Worm (Caenorhabditis elegans) whole organism, L3 larva: Measurements from ENCODE around the gene myrf-1.

Source experiments
- R02D3.7 ChIP-seq: fragments of 150-350 bp; optimal IDR thresholded peaks from 2 replicates; lab custom pipeline; 2014; ENCODE audit warnings: missing biosample characterization, missing genetic modification characterization
- ZK546.5 ChIP-seq: sonication (generic microtip); optimal IDR thresholded peaks from 2 replicates; lab custom pipeline; 2017; ENCODE audit warnings: missing biosample characterization, missing genetic modification characterization
- aly-2 ChIP-seq: fragments of 150-350 bp; optimal IDR thresholded peaks from 2 replicates; lab custom pipeline; 2014; ENCODE audit warnings: missing biosample characterization, missing genetic modification characterization
- ama-1 ChIP-seq: fragments of 150-350 bp; optimal IDR thresholded peaks from 2 replicates; lab custom pipeline; 2018
- ceh-16 ChIP-seq: sonication (generic microtip); optimal IDR thresholded peaks from 2 replicates; lab custom pipeline; 2017; ENCODE audit warnings: missing biosample characterization, missing genetic modification characterization
- ceh-28 ChIP-seq: fragments of 150-350 bp; optimal IDR thresholded peaks from 2 replicates; lab custom pipeline; 2014; ENCODE audit warnings: missing biosample characterization, missing genetic modification reagents, missing genetic modification characterization
- ceh-82 ChIP-seq: fragments of 150-350 bp; optimal IDR thresholded peaks from 2 replicates; lab custom pipeline; 2014; ENCODE audit warnings: missing biosample characterization, missing genetic modification characterization
- ceh-9 ChIP-seq: sonication (generic microtip); optimal IDR thresholded peaks from 2 replicates; lab custom pipeline; 2018; ENCODE audit warnings: missing biosample characterization, missing genetic modification characterization
- daf-12 ChIP-seq: fragments of 150-350 bp; optimal IDR thresholded peaks from 2 replicates; lab custom pipeline; 2014; ENCODE audit warnings: missing biosample characterization, missing genetic modification reagents, missing genetic modification characterization
- egl-27 ChIP-seq: sonication (generic microtip); optimal IDR thresholded peaks from 4 replicates; lab custom pipeline; 2017; ENCODE audit warnings: missing biosample characterization, missing genetic modification reagents, missing genetic modification characterization
- egl-5 ChIP-seq: fragments of 150-350 bp; optimal IDR thresholded peaks from 2 replicates; lab custom pipeline; 2017; ENCODE audit warnings: missing biosample characterization, missing genetic modification reagents, missing genetic modification characterization, inconsistent platforms
- elt-1 ChIP-seq: fragments of 150-350 bp; optimal IDR thresholded peaks from 2 replicates; lab custom pipeline; 2014; ENCODE audit warnings: missing biosample characterization, missing genetic modification characterization
- elt-2 ChIP-seq: sonication (generic microtip); optimal IDR thresholded peaks from 2 replicates; lab custom pipeline; 2016; ENCODE audit warnings: missing genetic modification reagents, mild to moderate bottlenecking, missing genetic modification characterization, missing compliant biosample characterization
- elt-3 ChIP-seq, 3 experiments: fragments of 150-350 bp in 1 of 3; sonication (generic microtip) in 2 of 3; optimal IDR thresholded peaks; 2 replicates in 2 of 3; 4 replicates in 1 of 3; lab custom pipeline; 2014 to 2017; ENCODE audit warnings: missing biosample characterization in 3 of 3, missing genetic modification characterization in 3 of 3
- eor-1 ChIP-seq, 2 experiments: fragments of 150-350 bp; optimal IDR thresholded peaks; 2 replicates each; lab custom pipeline; 2014 to 2018; ENCODE audit warnings: missing biosample characterization in 2 of 2, missing genetic modification characterization in 2 of 2
- fkh-10 ChIP-seq: sonication (generic microtip); optimal IDR thresholded peaks from 2 replicates; lab custom pipeline; 2017; ENCODE audit warnings: missing biosample characterization, missing genetic modification reagents, missing genetic modification characterization
- fkh-2 ChIP-seq: fragments of 150-350 bp; optimal IDR thresholded peaks from 2 replicates; lab custom pipeline; 2014; ENCODE audit warnings: missing biosample characterization, missing genetic modification reagents, missing genetic modification characterization
- fos-1 ChIP-seq: fragments of 150-350 bp; optimal IDR thresholded peaks from 2 replicates; lab custom pipeline; 2014; ENCODE audit warnings: missing biosample characterization, missing genetic modification characterization
- hmg-11 ChIP-seq: sonication (generic microtip); optimal IDR thresholded peaks from 2 replicates; lab custom pipeline; 2016; ENCODE audit warnings: missing genetic modification characterization, missing compliant biosample characterization
- jun-1 ChIP-seq: fragments of 150-350 bp; optimal IDR thresholded peaks from 2 replicates; lab custom pipeline; 2014; ENCODE audit warnings: missing biosample characterization, missing genetic modification reagents, missing genetic modification characterization
- lin-15B ChIP-seq: fragments of 150-350 bp; optimal IDR thresholded peaks from 2 replicates; lab custom pipeline; 2014; ENCODE audit warnings: missing biosample characterization, missing genetic modification characterization
- lin-39 ChIP-seq: fragments of 150-350 bp; optimal IDR thresholded peaks from 2 replicates; lab custom pipeline; 2018; ENCODE audit warnings: missing biosample characterization, missing genetic modification reagents, missing genetic modification characterization
- lsy-12 ChIP-seq: sonication (generic microtip); optimal IDR thresholded peaks from 2 replicates; lab custom pipeline; 2016; ENCODE audit warnings: mild to moderate bottlenecking, missing genetic modification characterization, missing compliant biosample characterization
- mdl-1 ChIP-seq: fragments of 150-350 bp; optimal IDR thresholded peaks from 2 replicates; lab custom pipeline; 2014; ENCODE audit warnings: missing biosample characterization, missing genetic modification characterization
- mml-1 ChIP-seq: fragments of 150-350 bp; sonication (generic microtip); optimal IDR thresholded peaks from 3 replicates; lab custom pipeline; 2014; ENCODE audit warnings: missing biosample characterization, missing genetic modification characterization
- nfya-1 ChIP-seq: sonication (generic microtip); optimal IDR thresholded peaks from 2 replicates; lab custom pipeline; 2017; ENCODE audit warnings: missing genetic modification characterization, mild to moderate bottlenecking, missing compliant biosample characterization, antibody characterized with exemption, moderate library complexity; ENCODE audit not compliant: insufficient read depth
- nhr-11 ChIP-seq: fragments of 150-350 bp; optimal IDR thresholded peaks from 2 replicates; lab custom pipeline; 2014; ENCODE audit warnings: missing biosample characterization, missing genetic modification characterization
- nhr-12 ChIP-seq: fragments of 150-350 bp; optimal IDR thresholded peaks from 2 replicates; lab custom pipeline; 2014; ENCODE audit warnings: missing biosample characterization, missing genetic modification characterization
- nhr-23 ChIP-seq: fragments of 150-350 bp; optimal IDR thresholded peaks from 2 replicates; lab custom pipeline; 2014; ENCODE audit warnings: missing biosample characterization, missing genetic modification reagents, missing genetic modification characterization
- nhr-237 ChIP-seq: fragments of 150-350 bp; optimal IDR thresholded peaks from 2 replicates; lab custom pipeline; 2014; ENCODE audit warnings: missing biosample characterization, missing genetic modification characterization
- nhr-25 ChIP-seq: sonication (generic microtip); optimal IDR thresholded peaks from 2 replicates; lab custom pipeline; 2017; ENCODE audit warnings: missing biosample characterization, missing genetic modification characterization
- nhr-28 ChIP-seq: fragments of 150-350 bp; optimal IDR thresholded peaks from 2 replicates; lab custom pipeline; 2014; ENCODE audit warnings: missing biosample characterization, missing genetic modification characterization
- nhr-43 ChIP-seq: sonication (generic microtip); optimal IDR thresholded peaks from 2 replicates; lab custom pipeline; 2016; ENCODE audit warnings: mild to moderate bottlenecking, missing genetic modification characterization, missing compliant biosample characterization; ENCODE audit not compliant: poor library complexity, severe bottlenecking
- nhr-67 ChIP-seq: fragments of 150-350 bp; optimal IDR thresholded peaks from 2 replicates; lab custom pipeline; 2014; ENCODE audit warnings: missing biosample characterization, missing genetic modification characterization
- nhr-76 ChIP-seq: fragments of 150-350 bp; sonication (generic microtip); optimal IDR thresholded peaks from 5 replicates; lab custom pipeline; 2014; ENCODE audit warnings: missing biosample characterization, missing genetic modification characterization
- nhr-77 ChIP-seq: fragments of 150-350 bp; optimal IDR thresholded peaks from 2 replicates; lab custom pipeline; 2014; ENCODE audit warnings: missing biosample characterization, missing genetic modification characterization
- pha-4 ChIP-seq: fragments of 150-350 bp; optimal IDR thresholded peaks from 2 replicates; lab custom pipeline; 2014; ENCODE audit warnings: missing biosample characterization, missing genetic modification reagents, missing genetic modification characterization
- pqm-1 ChIP-seq: fragments of 150-350 bp; optimal IDR thresholded peaks from 2 replicates; lab custom pipeline; 2017; ENCODE audit warnings: missing biosample characterization, missing genetic modification characterization, inconsistent platforms
- sea-2 ChIP-seq: fragments of 150-350 bp; sonication (generic microtip); optimal IDR thresholded peaks from 4 replicates; lab custom pipeline; 2014; ENCODE audit warnings: missing biosample characterization, missing genetic modification reagents, missing genetic modification characterization
- skn-1 ChIP-seq: fragments of 150-350 bp; optimal IDR thresholded peaks from 2 replicates; lab custom pipeline; 2014; ENCODE audit warnings: missing biosample characterization, missing genetic modification characterization
- snpc-4 ChIP-seq: fragments of 150-350 bp; optimal IDR thresholded peaks from 2 replicates; lab custom pipeline; 2014; ENCODE audit warnings: missing biosample characterization, missing genetic modification characterization
- tbx-2 ChIP-seq: sonication (generic microtip); optimal IDR thresholded peaks from 2 replicates; lab custom pipeline; 2016; ENCODE audit warnings: mild to moderate bottlenecking, missing genetic modification characterization, missing compliant biosample characterization
- unc-39 ChIP-seq: sonication (generic microtip); optimal IDR thresholded peaks from 4 replicates; lab custom pipeline; 2017; ENCODE audit warnings: missing biosample characterization, missing genetic modification characterization
- unc-62 ChIP-seq: fragments of 150-350 bp; sonication (generic microtip); optimal IDR thresholded peaks from 4 replicates; lab custom pipeline; 2014; ENCODE audit warnings: missing biosample characterization, missing genetic modification reagents, missing genetic modification characterization
- zag-1 ChIP-seq: fragments of 150-350 bp; optimal IDR thresholded peaks from 2 replicates; lab custom pipeline; 2014; ENCODE audit warnings: missing biosample characterization, missing genetic modification characterization
- ztf-11 ChIP-seq: fragments of 150-350 bp; optimal IDR thresholded peaks from 2 replicates; lab custom pipeline; 2014; ENCODE audit warnings: missing biosample characterization, missing genetic modification characterization
- ztf-4 ChIP-seq: fragments of 150-350 bp; optimal IDR thresholded peaks from 2 replicates; lab custom pipeline; 2014; ENCODE audit warnings: missing biosample characterization, missing genetic modification characterization

The myrf-1 gene

ce11 chrII:10502491-10503063 lies at the start of gene myrf-1:
myrf-1 (minus strand) TSS chrII:10502541.
- no peak for TF ChIP-seq eor-1 (tag; optimal IDR thresholded peaks at IDR 0.05; lab: Kevin White, UChicago)
- TF ChIP-seq mml-1 (tag; lab: Kevin White, UChicago), result no peak
- peak; percentile 39 for TF ChIP-seq sea-2 (GFP tag; lab: Kevin White, UChicago)
- peak; percentile 57 for TF ChIP-seq zag-1 (tag; lab: Kevin White, UChicago)
- peak; percentile 3 for TF ChIP-seq nhr-67 (tag; lab: Kevin White, UChicago)
- peak; percentile 67 for TF ChIP-seq ama-1 (lab: Kevin White, UChicago)
- TF ChIP-seq nhr-23, result peak; percentile 91
- TF ChIP-seq nhr-43 (tag; lab: Kevin White, UChicago), result peak; percentile 74
- TF ChIP-seq fkh-2 (tag; lab: Kevin White, UChicago), result no peak
- peak; percentile 88 for TF ChIP-seq tbx-2 (tag; lab: Kevin White, UChicago)
- TF ChIP-seq ztf-4 (tag; lab: Kevin White, UChicago), result no peak
- TF ChIP-seq ceh-16, result no peak
- TF ChIP-seq nhr-12 (tag; lab: Kevin White, UChicago), result no peak
- peak; percentile 84 for TF ChIP-seq ceh-28 (tag; lab: Kevin White, UChicago)
- peak; percentile 53 for TF ChIP-seq R02D3.7 (tag; lab: Kevin White, UChicago)
- no peak for TF ChIP-seq ZK546.5 (tag; lab: Kevin White, UChicago)
- TF ChIP-seq unc-62 (GFP tag; lab: Kevin White, UChicago), result peak; percentile 83
- TF ChIP-seq lin-39, result peak; percentile 96
- peak; percentile 92 for TF ChIP-seq lsy-12 (tag; lab: Kevin White, UChicago)
- TF ChIP-seq nhr-11 (tag; lab: Kevin White, UChicago), result peak; percentile 87
- peak; percentile 47 for TF ChIP-seq nhr-77 (tag; lab: Kevin White, UChicago)
- no peak for TF ChIP-seq nhr-28 (tag; lab: Kevin White, UChicago)
- TF ChIP-seq ztf-11 (tag; lab: Kevin White, UChicago), result no peak
- peak; percentile 17 for TF ChIP-seq fkh-10 (GFP tag; lab: Kevin White, UChicago)
- TF ChIP-seq lin-15B (tag; lab: Kevin White, UChicago), result peak; percentile 64
- TF ChIP-seq snpc-4 (tag; lab: Kevin White, UChicago), result peak; percentile 33
- peak; percentile 56 for TF ChIP-seq elt-1
- peak; percentile 77 for TF ChIP-seq nhr-25 (tag; lab: Kevin White, UChicago)
- TF ChIP-seq nhr-237 (tag; lab: Kevin White, UChicago), result no peak
- TF ChIP-seq nhr-76 (tag; lab: Kevin White, UChicago), result no peak
- TF ChIP-seq jun-1 (tag; lab: Kevin White, UChicago), result peak; percentile 62
- peak; percentile 80 for TF ChIP-seq elt-2 (tag; lab: Kevin White, UChicago)
- peak; percentile 48 for TF ChIP-seq fos-1 (tag; lab: Kevin White, UChicago)
- peak; percentile 8 for TF ChIP-seq pqm-1 (tag; lab: Kevin White, UChicago)
- TF ChIP-seq pha-4 (tag; lab: Kevin White, UChicago), result peak; percentile 92
- no peak for TF ChIP-seq unc-39 (tag; lab: Kevin White, UChicago)
- TF ChIP-seq hmg-11 (tag; lab: Kevin White, UChicago), result peak; percentile 99
- peak; percentile 43 for TF ChIP-seq ceh-82 (tag; lab: Kevin White, UChicago)
- no peak for TF ChIP-seq egl-27 (tag; lab: Kevin White, UChicago)
- TF ChIP-seq nfya-1 (tag; lab: Kevin White, UChicago), result peak; percentile 90
- no peak for TF ChIP-seq ceh-9 (tag; lab: Kevin White, UChicago)
- peak; percentile 61 for TF ChIP-seq skn-1
- TF ChIP-seq aly-2 (tag; lab: Kevin White, UChicago), result no peak
- TF ChIP-seq elt-3 (tag; optimal IDR thresholded peaks at IDR 0.05; lab: Kevin White, UChicago), result peak in 2 of 3 experiments; percentile 18 to 35
- peak; percentile 85 for TF ChIP-seq egl-5 (tag; lab: Kevin White, UChicago)
- TF ChIP-seq mdl-1, result peak; percentile 70
- no peak for TF ChIP-seq daf-12 (tag; lab: Kevin White, UChicago)
- TF ChIP-seq, all 47 proteins: peak for 31
